Fruit fly (Drosophila melanogaster) whole organism, embryonic: Measurements from ENCODE around the gene Fer3HCH.

ENCODE experiments used
- Abd-B ChIP-seq: fragments of 200-800 bp; sonication (Bioruptor generic); optimal IDR thresholded peaks from 2 replicates; lab custom pipeline; 2018; ENCODE audit warnings: missing biosample characterization, mild to moderate bottlenecking, missing genetic modification characterization, moderate library complexity
- Atf6 ChIP-seq: fragments of 200-800 bp; sonication (Bioruptor generic); IDR thresholded peaks from 2 replicates; pipeline ENCODE4 v1.3.6; 2022; ENCODE audit warnings: missing biosample characterization, missing genetic modification characterization
- BtbVII ChIP-seq: fragments of 200-800 bp; sonication (Bioruptor generic); optimal IDR thresholded peaks from 3 replicates; lab custom pipeline; 2017; ENCODE audit warnings: missing biosample characterization, mild to moderate bottlenecking, missing genetic modification characterization
- CG10321 ChIP-seq: fragments of 200-800 bp; sonication (Bioruptor generic); IDR thresholded peaks from 2 replicates; pipeline ENCODE4 v1.3.6; 2022; ENCODE audit warnings: missing biosample characterization, missing genetic modification characterization
- CG10979 ChIP-seq: fragments of 200-800 bp; sonication (Bioruptor generic); optimal IDR thresholded peaks from 2 replicates; lab custom pipeline; 2018; ENCODE audit warnings: missing biosample characterization, mild to moderate bottlenecking, missing genetic modification characterization, moderate library complexity
- CG11093 ChIP-seq: fragments of 200-800 bp; sonication (Bioruptor generic); IDR thresholded peaks from 3 replicates; pipeline ENCODE4 v1.3.6; 2022; ENCODE audit warnings: missing biosample characterization, missing genetic modification characterization
- CG11247 ChIP-seq: fragments of 200-800 bp; sonication (Bioruptor generic); IDR thresholded peaks from 2 replicates; pipeline ENCODE4 v1.3.6; 2022; ENCODE audit warnings: missing biosample characterization, missing genetic modification characterization
- CG1233 ChIP-seq: fragments of 200-800 bp; sonication (Bioruptor generic); optimal IDR thresholded peaks from 4 replicates; lab custom pipeline; 2018; ENCODE audit warnings: missing biosample characterization, mild to moderate bottlenecking, missing genetic modification characterization
- CG14014 ChIP-seq: fragments of 200-800 bp; sonication (Bioruptor generic); IDR thresholded peaks from 2 replicates; pipeline ENCODE4 v1.3.6; 2022; ENCODE audit warnings: missing biosample characterization, missing genetic modification characterization
- CG1602 ChIP-seq: fragments of 200-800 bp; sonication (Bioruptor generic); optimal IDR thresholded peaks from 3 replicates; lab custom pipeline; 2016; ENCODE audit warnings: missing biosample characterization, missing genetic modification characterization
- CG17328 ChIP-seq: fragments of 200-800 bp; sonication (Bioruptor generic); IDR thresholded peaks from 2 replicates; pipeline ENCODE4 v1.3.6; 2022; ENCODE audit warnings: missing biosample characterization, missing genetic modification characterization
- CG17361 ChIP-seq: fragments of 200-800 bp; sonication (Bioruptor generic); IDR thresholded peaks from 3 replicates; pipeline ENCODE4 v1.3.6; 2022; ENCODE audit warnings: missing biosample characterization, missing genetic modification characterization
- CG2129 ChIP-seq: fragments of 200-800 bp; sonication (Bioruptor generic); IDR thresholded peaks from 2 replicates; pipeline ENCODE4 v1.3.6; 2022; ENCODE audit warnings: missing biosample characterization, missing genetic modification characterization; ENCODE audit not compliant: partially characterized antibody
- CG2712 ChIP-seq: fragments of 200-800 bp; optimal IDR thresholded peaks from 3 replicates; lab custom pipeline; 2019; ENCODE audit warnings: missing biosample characterization, mild to moderate bottlenecking, missing genetic modification characterization, moderate library complexity
- CG30020 ChIP-seq: fragments of 200-800 bp; optimal IDR thresholded peaks from 2 replicates; lab custom pipeline; 2019; ENCODE audit warnings: missing biosample characterization, mild to moderate bottlenecking, missing genetic modification characterization, moderate library complexity
- CG31365 ChIP-seq: fragments of 200-800 bp; sonication (Bioruptor generic); optimal IDR thresholded peaks from 2 replicates; lab custom pipeline; 2018; ENCODE audit warnings: missing biosample characterization, mild to moderate bottlenecking, missing genetic modification characterization
- CG34224 ChIP-seq: fragments of 200-800 bp; sonication (Bioruptor generic); IDR thresholded peaks from 3 replicates; pipeline ENCODE4 v1.3.6; 2022; ENCODE audit warnings: missing biosample characterization, missing genetic modification characterization; ENCODE audit not compliant: partially characterized antibody
- CG4424 ChIP-seq: fragments of 200-800 bp; sonication (Bioruptor generic); optimal IDR thresholded peaks from 3 replicates; lab custom pipeline; 2016; ENCODE audit warnings: missing biosample characterization, missing genetic modification characterization
- CG4854 ChIP-seq: fragments of 200-800 bp; sonication (Bioruptor generic); optimal IDR thresholded peaks from 2 replicates; lab custom pipeline; 2016; ENCODE audit warnings: missing biosample characterization, missing genetic modification characterization, inconsistent platforms
- CG5180 ChIP-seq: fragments of 200-800 bp; sonication (Bioruptor generic); optimal IDR thresholded peaks from 3 replicates; lab custom pipeline; 2017; ENCODE audit warnings: missing biosample characterization, missing genetic modification characterization, mild to moderate bottlenecking, moderate library complexity, missing genetic modification reagents
- CG8944 ChIP-seq: fragments of 200-800 bp; sonication (Bioruptor generic); optimal IDR thresholded peaks from 3 replicates; lab custom pipeline; 2016; ENCODE audit warnings: missing biosample characterization, missing genetic modification characterization
- CG9609 ChIP-seq: fragments of 200-800 bp; sonication (Bioruptor generic); optimal IDR thresholded peaks from 3 replicates; lab custom pipeline; 2016; ENCODE audit warnings: missing biosample characterization, missing genetic modification characterization
- CG9727 ChIP-seq: fragments of 200-800 bp; sonication (Bioruptor generic); optimal IDR thresholded peaks from 3 replicates; lab custom pipeline; 2017; ENCODE audit warnings: missing biosample characterization, mild to moderate bottlenecking, missing genetic modification characterization
- CkIIα-i1 ChIP-seq: fragments of 200-800 bp; sonication (Bioruptor generic); IDR thresholded peaks from 2 replicates; pipeline ENCODE4 v1.3.6; 2022; ENCODE audit warnings: missing biosample characterization, missing genetic modification characterization
- D19B ChIP-seq: fragments of 200-800 bp; sonication (Bioruptor generic); optimal IDR thresholded peaks from 2 replicates; lab custom pipeline; 2017; ENCODE audit warnings: missing biosample characterization, mild to moderate bottlenecking, missing genetic modification characterization
- Dbx ChIP-seq: fragments of 200-800 bp; sonication (Bioruptor generic); IDR thresholded peaks from 3 replicates; pipeline ENCODE4 v1.3.6; 2022; ENCODE audit warnings: missing biosample characterization, missing genetic modification characterization
- GATAe ChIP-seq: fragments of 200-800 bp; sonication (Bioruptor generic); conservative IDR thresholded peaks from 2 replicates; pipeline ENCODE4 v1.3.6; 2022; ENCODE audit warnings: missing biosample characterization, missing genetic modification characterization
- Hmr ChIP-seq: fragments of 200-800 bp; sonication (Bioruptor generic); optimal IDR thresholded peaks from 3 replicates; lab custom pipeline; 2017; ENCODE audit warnings: mild to moderate bottlenecking, missing biosample characterization, missing genetic modification reagents, missing genetic modification characterization
- Hr78 ChIP-seq, 2 experiments: fragments of 200-800 bp in 1 of 2; fragments of >200 bp in 1 of 2; sonication (Bioruptor generic) in 1 of 2; optimal IDR thresholded peaks; 2 replicates each; lab custom pipeline; 2017 to 2019; ENCODE audit warnings: missing biosample characterization in 2 of 2, missing genetic modification characterization in 2 of 2, mild to moderate bottlenecking in 1 of 2, moderate library complexity in 1 of 2
- Kr ChIP-seq: fragments of 200-800 bp; sonication (Bioruptor generic); optimal IDR thresholded peaks from 2 replicates; lab custom pipeline; 2017; ENCODE audit warnings: missing biosample characterization, mild to moderate bottlenecking, missing genetic modification characterization
- NC2α ChIP-seq: fragments of 200-800 bp; sonication (Bioruptor generic); optimal IDR thresholded peaks from 2 replicates; lab custom pipeline; 2016; ENCODE audit warnings: missing biosample characterization, missing genetic modification characterization
- NfI ChIP-seq: fragments of 200-800 bp; sonication (Bioruptor generic); optimal IDR thresholded peaks from 3 replicates; lab custom pipeline; 2018; ENCODE audit warnings: missing biosample characterization, mild to moderate bottlenecking, missing genetic modification characterization, moderate library complexity
- Optix ChIP-seq: fragments of 200-800 bp; sonication (Bioruptor generic); IDR thresholded peaks from 3 replicates; pipeline ENCODE4 v1.3.6; 2022; ENCODE audit warnings: missing biosample characterization, missing genetic modification characterization
- Sin3A ChIP-seq: fragments of >200 bp; optimal IDR thresholded peaks from 2 replicates; lab custom pipeline; 2018
- Taf1 ChIP-seq: fragments of 200-800 bp; sonication (Bioruptor generic); IDR thresholded peaks from 2 replicates; pipeline ENCODE4 v1.3.6; 2022; ENCODE audit warnings: missing biosample characterization, missing genetic modification characterization
- aop ChIP-seq: fragments of 200-800 bp; sonication (Bioruptor generic); IDR thresholded peaks from 2 replicates; pipeline ENCODE4 v1.3.6; 2022; ENCODE audit warnings: missing biosample characterization, missing genetic modification characterization
- cato ChIP-seq: fragments of 200-800 bp; sonication (Bioruptor generic); optimal IDR thresholded peaks from 2 replicates; lab custom pipeline; 2016; ENCODE audit warnings: missing biosample characterization, missing genetic modification characterization, borderline replicate concordance
- croc ChIP-seq: fragments of 200-800 bp; sonication (Bioruptor generic); conservative IDR thresholded peaks from 3 replicates; pipeline ENCODE4 v1.3.6; 2022; ENCODE audit warnings: missing biosample characterization, missing genetic modification characterization
- dimm ChIP-seq: fragments of 200-800 bp; sonication (Bioruptor generic); IDR thresholded peaks from 2 replicates; pipeline ENCODE4 v1.3.6; 2022; ENCODE audit warnings: missing biosample characterization, missing genetic modification characterization
- dmrt99B ChIP-seq: fragments of 200-800 bp; sonication (Bioruptor generic); optimal IDR thresholded peaks from 2 replicates; lab custom pipeline; 2018; ENCODE audit warnings: missing biosample characterization, mild to moderate bottlenecking, missing genetic modification characterization, moderate library complexity
- ewg ChIP-seq: fragments of 200-800 bp; sonication (Bioruptor generic); optimal IDR thresholded peaks from 3 replicates; lab custom pipeline; 2017; ENCODE audit warnings: mild to moderate bottlenecking, missing biosample characterization, missing genetic modification reagents, missing genetic modification characterization
- gt ChIP-seq: fragments of 200-800 bp; sonication (Bioruptor generic); IDR thresholded peaks from 2 replicates; pipeline ENCODE4 v1.3.6; 2022; ENCODE audit warnings: missing biosample characterization, missing genetic modification characterization
- hb ChIP-seq: fragments of 200-800 bp; sonication (Bioruptor generic); IDR thresholded peaks from 3 replicates; pipeline ENCODE4 v1.3.6; 2022; ENCODE audit warnings: missing biosample characterization, missing genetic modification characterization; ENCODE audit not compliant: partially characterized antibody
- kni ChIP-seq: fragments of 200-800 bp; sonication (Bioruptor generic); optimal IDR thresholded peaks from 3 replicates; lab custom pipeline; 2017; ENCODE audit warnings: mild to moderate bottlenecking, missing biosample characterization, missing genetic modification reagents, missing genetic modification characterization
- lab ChIP-seq: fragments of 200-800 bp; sonication (Bioruptor generic); optimal IDR thresholded peaks from 3 replicates; lab custom pipeline; 2017; ENCODE audit warnings: missing biosample characterization, missing genetic modification characterization, mild to moderate bottlenecking, moderate library complexity, missing genetic modification reagents
- phol ChIP-seq: fragments of 200-800 bp; sonication (Bioruptor generic); optimal IDR thresholded peaks from 3 replicates; lab custom pipeline; 2018; ENCODE audit warnings: missing biosample characterization, mild to moderate bottlenecking, missing genetic modification characterization, moderate library complexity
- psq ChIP-seq: fragments of 200-800 bp; sonication (Bioruptor generic); optimal IDR thresholded peaks from 2 replicates; lab custom pipeline; 2017; ENCODE audit warnings: missing biosample characterization, missing genetic modification characterization
- scrt ChIP-seq: fragments of 200-800 bp; sonication (Bioruptor generic); optimal IDR thresholded peaks from 2 replicates; lab custom pipeline; 2018; ENCODE audit warnings: missing biosample characterization, mild to moderate bottlenecking, missing genetic modification characterization, moderate library complexity
- seq ChIP-seq: fragments of 200-800 bp; sonication (Bioruptor generic); IDR thresholded peaks from 2 replicates; pipeline ENCODE4 v1.3.6; 2022; ENCODE audit warnings: missing biosample characterization, missing genetic modification characterization

Fer3HCH gene

DNA sequence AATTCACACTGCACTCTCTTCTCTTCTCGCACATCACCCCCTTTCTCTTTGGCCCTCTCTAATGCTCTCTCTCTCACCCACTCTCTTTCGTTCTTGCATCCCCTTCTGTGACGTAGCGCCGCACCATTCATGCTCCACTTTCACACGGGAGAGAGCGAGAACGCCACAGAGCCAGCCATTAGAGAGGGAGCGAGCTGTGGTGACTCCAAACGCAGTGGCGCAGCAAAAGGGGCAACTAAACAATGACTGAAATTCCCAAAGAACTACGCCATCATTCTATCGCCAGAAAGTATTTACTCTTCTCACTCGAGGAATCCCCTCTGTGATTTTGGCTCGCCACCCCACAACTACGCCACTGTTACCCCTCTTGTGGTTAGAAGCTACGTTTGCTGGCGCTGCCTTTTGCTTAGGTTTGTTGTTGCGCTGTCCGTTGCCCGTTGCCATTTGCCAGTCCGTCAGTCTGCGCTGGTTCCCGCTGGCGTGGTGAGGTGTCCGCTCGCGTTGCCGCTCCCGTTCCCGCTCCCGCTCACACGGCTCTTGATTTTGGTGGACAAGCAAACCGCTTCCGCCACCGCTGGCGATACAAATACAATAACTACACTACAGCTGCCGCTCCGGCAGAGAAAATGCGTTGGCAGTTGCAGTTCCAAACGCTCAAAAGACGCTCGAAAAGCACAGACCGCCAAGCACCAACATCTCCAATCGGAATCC lies 23.2 kb upstream of the Fer3HCH start (continued):
- TF ChIP-seq GATAe (GFP tag; lab: Robert Waterston, UW), result peak; percentile 94
- no peak for TF ChIP-seq CG2129 (GFP tag; lab: Robert Waterston, UW)
- TF ChIP-seq Optix, result peak; percentile 99
- peak; percentile 96 for TF ChIP-seq NC2α
- TF ChIP-seq Kr (GFP tag; lab: Kevin White, UChicago), result peak; percentile 82
- TF ChIP-seq Hmr (GFP tag; lab: Kevin White, UChicago), result peak; percentile 100
- peak; percentile 89 for TF ChIP-seq CG10321
- TF ChIP-seq Dbx (GFP tag; lab: Robert Waterston, UW), result peak; percentile 99
- TF ChIP-seq CG9727 (GFP tag; lab: Kevin White, UChicago), result peak; percentile 98
- peak; percentile 98 for TF ChIP-seq CG1233 (GFP tag; lab: Kevin White, UChicago)
- peak; percentile 96 for TF ChIP-seq D19B (GFP tag; lab: Kevin White, UChicago)
- peak; percentile 97 for TF ChIP-seq aop (GFP tag; lab: Robert Waterston, UW)
- peak; percentile 95 for TF ChIP-seq CG31365 (tag; lab: Kevin White, UChicago)
- peak; percentile 98 for TF ChIP-seq kni (GFP tag; lab: Kevin White, UChicago)
- TF ChIP-seq scrt (GFP tag; lab: Kevin White, UChicago), result peak; percentile 97
- peak; percentile 49; the same call in 1 of the 3 replicates for TF ChIP-seq CG34224 (GFP tag; lab: Robert Waterston, UW)
- TF ChIP-seq Sin3A (lab: Kevin White, UChicago), result no peak
- TF ChIP-seq CG1602 (GFP tag; lab: Kevin White, UChicago), result peak; percentile 98
- peak; percentile 99 for TF ChIP-seq CG17328 (GFP tag; lab: Robert Waterston, UW)
- TF ChIP-seq lab (GFP tag; lab: Kevin White, UChicago), result peak; percentile 100
- TF ChIP-seq phol (tag; lab: Kevin White, UChicago), result peak; percentile 95
- peak; percentile 97 for TF ChIP-seq Abd-B
- peak; percentile 89 for TF ChIP-seq CG17361 (GFP tag; lab: Robert Waterston, UW)
- TF ChIP-seq croc (GFP tag; lab: Robert Waterston, UW), result peak; percentile 98
- peak; percentile 97 for TF ChIP-seq gt (GFP tag; lab: Robert Waterston, UW)
- peak; percentile 98 for TF ChIP-seq ewg (GFP tag; lab: Kevin White, UChicago)
- peak; percentile 96 for TF ChIP-seq cato
- peak; percentile 99 for TF ChIP-seq CG14014 (GFP tag; lab: Robert Waterston, UW)
- TF ChIP-seq CG4424 (GFP tag; lab: Kevin White, UChicago), result peak; percentile 99
- TF ChIP-seq CG2712 (tag; lab: Kevin White, UChicago), result peak; percentile 98
- TF ChIP-seq dimm (GFP tag; lab: Robert Waterston, UW), result peak; percentile 99
- peak; percentile 99 for TF ChIP-seq CG9609 (GFP tag; lab: Kevin White, UChicago)
- TF ChIP-seq seq (GFP tag; lab: Robert Waterston, UW), result peak; percentile 99
- TF ChIP-seq CG11093 (GFP tag; lab: Robert Waterston, UW), result peak; percentile 99
- peak; percentile 97 for TF ChIP-seq CG10979 (tag; lab: Kevin White, UChicago)
- TF ChIP-seq CkIIα-i1 (GFP tag; lab: Robert Waterston, UW), result peak; percentile 94
- 0 out of 3 replicates have a peak, but pooled peaks have one; percentile 50 for TF ChIP-seq hb (GFP tag; lab: Robert Waterston, UW)
- TF ChIP-seq Hr78 (GFP tag; optimal IDR thresholded peaks at IDR 0.05; lab: Kevin White, UChicago), result peak in 1 of 2 experiments; percentile 87
- peak; percentile 99 for TF ChIP-seq Taf1 (GFP tag; lab: Robert Waterston, UW)
- TF ChIP-seq CG11247, result peak; percentile 99
- peak; percentile 99 for TF ChIP-seq NfI (GFP tag; lab: Kevin White, UChicago)
- TF ChIP-seq Atf6 (GFP tag; lab: Robert Waterston, UW), result peak; percentile 99
- peak; percentile 93 for TF ChIP-seq psq (GFP tag; lab: Kevin White, UChicago)
- peak; percentile 93 for TF ChIP-seq CG5180 (GFP tag; lab: Kevin White, UChicago)
- TF ChIP-seq BtbVII (GFP tag; lab: Kevin White, UChicago), result peak; percentile 99
- peak; percentile 99 for TF ChIP-seq CG8944 (GFP tag; lab: Kevin White, UChicago)
- TF ChIP-seq dmrt99B (tag; lab: Kevin White, UChicago), result peak; percentile 99
- peak; percentile 80 for TF ChIP-seq CG30020 (tag; lab: Kevin White, UChicago)
- peak; percentile 96 for TF ChIP-seq CG4854 (GFP tag; lab: Kevin White, UChicago)
